Fruit fly (Drosophila melanogaster) whole organism, embryonic: ENCODE results near the gene mop.

ENCODE experiments used
- Abd-B ChIP-seq: fragments of 200-800 bp; sonication (Bioruptor generic); optimal IDR thresholded peaks from 2 replicates; lab custom pipeline; 2018; ENCODE audit warnings: missing biosample characterization, mild to moderate bottlenecking, missing genetic modification characterization, moderate library complexity
- BtbVII ChIP-seq: fragments of 200-800 bp; sonication (Bioruptor generic); optimal IDR thresholded peaks from 3 replicates; lab custom pipeline; 2017; ENCODE audit warnings: missing biosample characterization, mild to moderate bottlenecking, missing genetic modification characterization
- Bteb2 ChIP-seq: fragments of 200-800 bp; sonication (Bioruptor generic); optimal IDR thresholded peaks from 2 replicates; lab custom pipeline; 2016; ENCODE audit warnings: missing biosample characterization, missing genetic modification characterization
- CG10431 ChIP-seq: fragments of 200-800 bp; sonication (Bioruptor generic); optimal IDR thresholded peaks from 3 replicates; lab custom pipeline; 2018; ENCODE audit warnings: missing biosample characterization, mild to moderate bottlenecking, missing genetic modification characterization
- CG1233 ChIP-seq: fragments of 200-800 bp; sonication (Bioruptor generic); optimal IDR thresholded peaks from 4 replicates; lab custom pipeline; 2018; ENCODE audit warnings: missing biosample characterization, mild to moderate bottlenecking, missing genetic modification characterization
- CG14710 ChIP-seq: fragments of 200-800 bp; sonication (Bioruptor generic); optimal IDR thresholded peaks from 3 replicates; lab custom pipeline; 2019; ENCODE audit warnings: missing biosample characterization, mild to moderate bottlenecking, missing genetic modification characterization, moderate library complexity
- CG15696 ChIP-seq: fragments of 200-800 bp; sonication (Bioruptor generic); optimal IDR thresholded peaks from 2 replicates; lab custom pipeline; 2019; ENCODE audit warnings: missing biosample characterization, mild to moderate bottlenecking, missing genetic modification characterization, moderate library complexity
- CG16779 ChIP-seq: fragments of 200-800 bp; sonication (Bioruptor generic); IDR thresholded peaks from 2 replicates; pipeline ENCODE4 v1.3.6; 2022; ENCODE audit warnings: missing biosample characterization, missing genetic modification characterization
- CG17568 ChIP-seq: fragments of 200-800 bp; sonication (Bioruptor generic); optimal IDR thresholded peaks from 2 replicates; lab custom pipeline; 2018; ENCODE audit warnings: missing biosample characterization, mild to moderate bottlenecking, missing genetic modification characterization, moderate library complexity
- CG18619 ChIP-seq: fragments of 200-800 bp; sonication (Bioruptor generic); optimal IDR thresholded peaks from 3 replicates; lab custom pipeline; 2017; ENCODE audit warnings: missing biosample characterization, mild to moderate bottlenecking, missing genetic modification characterization
- CG31388 ChIP-seq: fragments of 200-800 bp; sonication (Bioruptor generic); optimal IDR thresholded peaks from 2 replicates; lab custom pipeline; 2016; ENCODE audit warnings: missing biosample characterization, missing genetic modification characterization
- CG42726 ChIP-seq: fragments of 200-800 bp; sonication (Bioruptor generic); IDR thresholded peaks from 2 replicates; pipeline ENCODE4 v1.3.6; 2022; ENCODE audit warnings: missing biosample characterization, missing genetic modification characterization; ENCODE audit not compliant: partially characterized antibody
- CG7271 ChIP-seq: fragments of 200-800 bp; sonication (Bioruptor generic); optimal IDR thresholded peaks from 2 replicates; lab custom pipeline; 2018; ENCODE audit warnings: missing biosample characterization, mild to moderate bottlenecking, missing genetic modification characterization, moderate library complexity
- CG7372 ChIP-seq: fragments of 200-800 bp; sonication (Bioruptor generic); IDR thresholded peaks from 2 replicates; pipeline ENCODE4 v1.3.6; 2022; ENCODE audit warnings: missing biosample characterization, missing genetic modification characterization
- CG8765 ChIP-seq: fragments of 200-800 bp; sonication (Bioruptor generic); IDR thresholded peaks from 2 replicates; pipeline ENCODE4 v1.3.6; 2022; ENCODE audit warnings: missing biosample characterization, missing genetic modification characterization
- CHES-1-like ChIP-seq: fragments of 200-800 bp; sonication (Bioruptor generic); optimal IDR thresholded peaks from 2 replicates; lab custom pipeline; 2016; ENCODE audit warnings: missing biosample characterization, missing genetic modification characterization
- CoRest ChIP-seq: fragments of 200-800 bp; sonication (Bioruptor generic); optimal IDR thresholded peaks from 3 replicates; lab custom pipeline; 2018; ENCODE audit warnings: missing biosample characterization, mild to moderate bottlenecking, missing genetic modification characterization, moderate library complexity
- Dll ChIP-seq: fragments of 200-800 bp; sonication (Bioruptor generic); IDR thresholded peaks from 4 replicates; pipeline ENCODE4 v1.3.6; 2022; ENCODE audit warnings: missing biosample characterization, missing genetic modification characterization; ENCODE audit not compliant: partially characterized antibody
- E2f2 ChIP-seq: fragments of 200-800 bp; sonication (Bioruptor generic); IDR thresholded peaks from 2 replicates; pipeline ENCODE4 v1.3.6; 2022; ENCODE audit warnings: missing biosample characterization, missing genetic modification characterization
- Fer3 ChIP-seq: fragments of 200-800 bp; sonication (Bioruptor generic); optimal IDR thresholded peaks from 2 replicates; lab custom pipeline; 2018; ENCODE audit warnings: missing biosample characterization, mild to moderate bottlenecking, missing genetic modification characterization, moderate library complexity
- Hmx ChIP-seq: fragments of 200-800 bp; sonication (Bioruptor generic); optimal IDR thresholded peaks from 2 replicates; lab custom pipeline; 2016; ENCODE audit warnings: missing biosample characterization, missing genetic modification characterization
- Lpt ChIP-seq: fragments of >200 bp; optimal IDR thresholded peaks from 2 replicates; lab custom pipeline; 2018; ENCODE audit warnings: missing biosample characterization, missing genetic modification characterization
- Mes4 ChIP-seq: fragments of 200-800 bp; sonication (Bioruptor generic); optimal IDR thresholded peaks from 2 replicates; lab custom pipeline; 2016; ENCODE audit warnings: missing biosample characterization, missing genetic modification characterization
- NfI ChIP-seq: fragments of 200-800 bp; sonication (Bioruptor generic); optimal IDR thresholded peaks from 3 replicates; lab custom pipeline; 2018; ENCODE audit warnings: missing biosample characterization, mild to moderate bottlenecking, missing genetic modification characterization, moderate library complexity
- Optix ChIP-seq: fragments of 200-800 bp; sonication (Bioruptor generic); IDR thresholded peaks from 3 replicates; pipeline ENCODE4 v1.3.6; 2022; ENCODE audit warnings: missing biosample characterization, missing genetic modification characterization
- Ssrp ChIP-seq: fragments of 200-800 bp; sonication (Bioruptor generic); optimal IDR thresholded peaks from 2 replicates; lab custom pipeline; 2018; ENCODE audit warnings: missing biosample characterization, mild to moderate bottlenecking, missing genetic modification characterization, moderate library complexity
- TFAM ChIP-seq: fragments of 200-800 bp; sonication (Bioruptor generic); optimal IDR thresholded peaks from 2 replicates; lab custom pipeline; 2017; ENCODE audit warnings: missing biosample characterization, missing genetic modification characterization, inconsistent platforms
- Vsx1 ChIP-seq: fragments of 200-800 bp; sonication (Bioruptor generic); optimal IDR thresholded peaks from 2 replicates; lab custom pipeline; 2017; ENCODE audit warnings: missing biosample characterization, mild to moderate bottlenecking, missing genetic modification characterization, missing genetic modification reagents
- YL-1 ChIP-seq: fragments of 200-800 bp; sonication (Bioruptor generic); optimal IDR thresholded peaks from 3 replicates; lab custom pipeline; 2017; ENCODE audit warnings: missing biosample characterization, mild to moderate bottlenecking, missing genetic modification characterization
- bcd ChIP-seq: fragments of 200-800 bp; sonication (Bioruptor generic); optimal IDR thresholded peaks from 2 replicates; lab custom pipeline; 2017; ENCODE audit warnings: missing biosample characterization, mild to moderate bottlenecking, missing genetic modification characterization
- bigmax ChIP-seq: fragments of 200-800 bp; sonication (Bioruptor generic); optimal IDR thresholded peaks from 2 replicates; lab custom pipeline; 2018; ENCODE audit warnings: missing biosample characterization, mild to moderate bottlenecking, missing genetic modification characterization
- bowl ChIP-seq: fragments of 200-800 bp; sonication (Bioruptor generic); IDR thresholded peaks from 2 replicates; pipeline ENCODE4 v1.3.6; 2022; ENCODE audit warnings: missing biosample characterization, missing genetic modification characterization
- cad ChIP-seq: fragments of >200 bp; optimal IDR thresholded peaks from 2 replicates; lab custom pipeline; 2017; ENCODE audit warnings: missing biosample characterization, missing genetic modification characterization
- corto ChIP-seq: fragments of 200-800 bp; sonication (Bioruptor generic); optimal IDR thresholded peaks from 2 replicates; lab custom pipeline; 2016; ENCODE audit warnings: missing biosample characterization, mild to moderate bottlenecking, missing genetic modification characterization, moderate library complexity
- esg ChIP-seq: fragments of 200-800 bp; sonication (Bioruptor generic); conservative IDR thresholded peaks from 2 replicates; pipeline ENCODE4 v1.3.6; 2022; ENCODE audit warnings: missing biosample characterization, missing genetic modification characterization
- fd3F ChIP-seq: fragments of 200-800 bp; sonication (Bioruptor generic); optimal IDR thresholded peaks from 2 replicates; lab custom pipeline; 2018; ENCODE audit warnings: missing biosample characterization, mild to moderate bottlenecking, missing genetic modification characterization, moderate library complexity
- fd64A ChIP-seq: fragments of 200-800 bp; sonication (Bioruptor generic); optimal IDR thresholded peaks from 3 replicates; lab custom pipeline; 2018; ENCODE audit warnings: missing biosample characterization, mild to moderate bottlenecking, missing genetic modification characterization
- gcm2 ChIP-seq: fragments of 200-800 bp; sonication (Bioruptor generic); optimal IDR thresholded peaks from 2 replicates; lab custom pipeline; 2016; ENCODE audit warnings: missing biosample characterization, missing genetic modification characterization
- gt ChIP-seq: fragments of 200-800 bp; sonication (Bioruptor generic); IDR thresholded peaks from 2 replicates; pipeline ENCODE4 v1.3.6; 2022; ENCODE audit warnings: missing biosample characterization, missing genetic modification characterization
- hbn ChIP-seq: fragments of 200-800 bp; sonication (Bioruptor generic); IDR thresholded peaks from 2 replicates; pipeline ENCODE4 v1.3.6; 2022; ENCODE audit warnings: missing biosample characterization, missing genetic modification characterization; ENCODE audit not compliant: partially characterized antibody
- insv ChIP-seq, 2 experiments: fragments of 200-800 bp; sonication (Bioruptor generic); optimal IDR thresholded peaks; 3 replicates each; lab custom pipeline; 2016 to 2018; ENCODE audit warnings: missing biosample characterization in 2 of 2, missing genetic modification characterization in 2 of 2
- knrl ChIP-seq: fragments of 200-800 bp; sonication (Bioruptor generic); IDR thresholded peaks from 3 replicates; pipeline ENCODE4 v1.3.6; 2022; ENCODE audit warnings: missing biosample characterization, missing genetic modification characterization; ENCODE audit not compliant: partially characterized antibody
- mirr ChIP-seq: fragments of 200-800 bp; sonication (Bioruptor generic); optimal IDR thresholded peaks from 3 replicates; lab custom pipeline; 2018; ENCODE audit warnings: missing biosample characterization, mild to moderate bottlenecking, missing genetic modification characterization
- prd ChIP-seq, 3 experiments: fragments of >200 bp in 2 of 3; fragments of 200-800 bp in 1 of 3; sonication (Bioruptor generic) in 1 of 3; optimal IDR thresholded peaks in 2 of 3; IDR thresholded peaks in 1 of 3; 2 replicates in 2 of 3; 3 replicates in 1 of 3; pipeline versions ENCODE4 v1.3.6 to Lab custom; 2017 to 2022; ENCODE audit warnings: missing biosample characterization in 1 of 3, missing genetic modification characterization in 1 of 3
- sc ChIP-seq, 3 experiments: fragments of >200 bp in 2 of 3; fragments of 200-800 bp in 1 of 3; sonication (Bioruptor generic) in 1 of 3; optimal IDR thresholded peaks; 2 replicates in 2 of 3; 3 replicates in 1 of 3; lab custom pipeline; 2017; ENCODE audit warnings: mild to moderate bottlenecking in 1 of 3, missing biosample characterization in 1 of 3, missing genetic modification characterization in 1 of 3, missing genetic modification reagents in 1 of 3
- slbo ChIP-seq: fragments of 200-800 bp; sonication (Bioruptor generic); IDR thresholded peaks from 2 replicates; pipeline ENCODE4 v1.3.6; 2022; ENCODE audit warnings: missing biosample characterization, missing genetic modification characterization
- sug ChIP-seq: fragments of 200-800 bp; optimal IDR thresholded peaks from 2 replicates; lab custom pipeline; 2019; ENCODE audit warnings: missing biosample characterization, mild to moderate bottlenecking, missing genetic modification characterization, moderate library complexity
- tup ChIP-seq: fragments of 200-800 bp; sonication (Bioruptor generic); optimal IDR thresholded peaks from 2 replicates; lab custom pipeline; 2016; ENCODE audit warnings: missing biosample characterization, mild to moderate bottlenecking, missing genetic modification characterization, moderate library complexity
- z ChIP-seq: fragments of 200-800 bp; sonication (Bioruptor generic); IDR thresholded peaks from 3 replicates; pipeline ENCODE4 v1.3.6; 2022; ENCODE audit warnings: missing biosample characterization, missing genetic modification characterization

The mop gene

DNA sequence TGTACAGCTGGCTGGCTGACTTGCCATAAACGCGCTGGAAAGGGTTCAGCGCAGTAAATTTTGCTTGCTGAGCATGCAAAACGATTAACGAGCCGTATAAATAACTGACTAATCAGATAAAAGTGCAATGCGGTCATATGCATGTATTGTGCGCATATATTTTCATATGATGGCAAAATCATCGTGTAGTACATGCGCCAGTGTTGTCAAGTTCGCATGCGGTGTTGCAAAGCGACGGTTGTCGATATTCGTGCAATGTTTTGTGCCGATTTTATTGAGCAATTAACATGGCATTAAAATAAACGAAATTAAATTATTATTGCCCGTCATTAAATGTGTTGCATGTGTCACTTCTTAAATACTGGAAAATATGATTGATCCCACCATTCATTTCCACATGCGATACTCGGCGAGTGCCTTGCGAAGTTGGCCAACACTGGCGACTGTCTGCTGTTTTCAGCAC lies 14.2 kb upstream of the mop start (continued):
- no peak for TF ChIP-seq TFAM (GFP tag; lab: Kevin White, UChicago)
- peak; percentile 75 for TF ChIP-seq CG7372 (GFP tag; lab: Robert Waterston, UW)
- TF ChIP-seq BtbVII (GFP tag; lab: Kevin White, UChicago), result peak; percentile 49
- peak; percentile 61 for TF ChIP-seq esg (GFP tag; lab: Robert Waterston, UW)
- TF ChIP-seq CG16779 (GFP tag; lab: Robert Waterston, UW), result peak; percentile 74
- no peak for TF ChIP-seq bowl (GFP tag; lab: Robert Waterston, UW)
- TF ChIP-seq CG7271 (tag; lab: Kevin White, UChicago), result no peak
- peak; percentile 89 for TF ChIP-seq knrl (GFP tag; lab: Robert Waterston, UW)
- peak; percentile 63 for TF ChIP-seq CG42726 (GFP tag; lab: Robert Waterston, UW)
- TF ChIP-seq bigmax (GFP tag; lab: Kevin White, UChicago), result no peak
- peak; percentile 50; the same call in 1 of the 2 replicates for TF ChIP-seq gt (GFP tag; lab: Robert Waterston, UW)
- peak; percentile 84 for TF ChIP-seq CG31388 (GFP tag; lab: Kevin White, UChicago)
- no peak for TF ChIP-seq Vsx1 (GFP tag; lab: Kevin White, UChicago)
- peak; percentile 45 for TF ChIP-seq CoRest (tag; lab: Kevin White, UChicago)
- no peak for TF ChIP-seq cad (GFP tag; lab: Kevin White, UChicago)
- TF ChIP-seq slbo (GFP tag; lab: Robert Waterston, UW), result peak; percentile 87
- no peak; the same call in 1 of the 2 replicates for TF ChIP-seq E2f2 (GFP tag; lab: Robert Waterston, UW)
- peak; percentile 79 for TF ChIP-seq Bteb2 (GFP tag; lab: Kevin White, UChicago)
- TF ChIP-seq sug (tag; lab: Kevin White, UChicago), result no peak
- TF ChIP-seq corto, result peak; percentile 64
- TF ChIP-seq CG10431 (GFP tag; lab: Kevin White, UChicago), result peak; percentile 21
- TF ChIP-seq NfI (GFP tag; lab: Kevin White, UChicago), result peak; percentile 83
- peak; percentile 38 for TF ChIP-seq fd3F (GFP tag; lab: Kevin White, UChicago)
- peak; percentile 50 for TF ChIP-seq CG1233
- no peak for TF ChIP-seq sc (optimal IDR thresholded peaks at IDR 0.05; lab: Kevin White, UChicago)
- TF ChIP-seq sc (GFP tag; optimal IDR thresholded peaks at IDR 0.05; lab: Kevin White, UChicago), result no peak
- TF ChIP-seq fd64A (GFP tag; lab: Kevin White, UChicago), result peak; percentile 0
- TF ChIP-seq Optix (GFP tag; lab: Robert Waterston, UW), result peak; percentile 58; the same call in 2 of the 3 replicates
- peak; percentile 69 for TF ChIP-seq bcd
- TF ChIP-seq Dll (GFP tag; lab: Robert Waterston, UW), result peak; percentile 85
- no peak for TF ChIP-seq CG17568
- TF ChIP-seq Lpt (GFP tag; lab: Kevin White, UChicago), result no peak
- peak; percentile 47 for TF ChIP-seq gcm2 (GFP tag; lab: Kevin White, UChicago)
- peak; percentile 44; the same call in 1 of the 2 replicates for TF ChIP-seq CG8765 (GFP tag; lab: Robert Waterston, UW)
- peak; percentile 78 for TF ChIP-seq YL-1
- peak; percentile 34 for TF ChIP-seq CG18619 (GFP tag; lab: Kevin White, UChicago)
- TF ChIP-seq Fer3 (tag; lab: Kevin White, UChicago), result peak; percentile 74
- TF ChIP-seq tup, result peak; percentile 72
- TF ChIP-seq Mes4 (GFP tag; lab: Kevin White, UChicago), result peak; percentile 82
- no peak for TF ChIP-seq prd (optimal IDR thresholded peaks at IDR 0.05; lab: Kevin White, UChicago)
- TF ChIP-seq prd (GFP tag; IDR thresholded peaks at IDR 0.05; lab: Robert Waterston, UW), result peak; percentile 86
- peak; percentile 36 for TF ChIP-seq CG15696 (tag; lab: Kevin White, UChicago)
- TF ChIP-seq Abd-B (GFP tag; lab: Kevin White, UChicago), result peak; percentile 78
- peak; percentile 37 for TF ChIP-seq Ssrp (tag; lab: Kevin White, UChicago)
- peak; percentile 70 for TF ChIP-seq CG14710 (tag; lab: Kevin White, UChicago)
- peak; percentile 69 for TF ChIP-seq hbn (GFP tag; lab: Robert Waterston, UW)
- TF ChIP-seq z (GFP tag; lab: Robert Waterston, UW), result no peak
- peak; percentile 82 for TF ChIP-seq CHES-1-like
- peak; percentile 66 for TF ChIP-seq Hmx (GFP tag; lab: Kevin White, UChicago)
- no peak for TF ChIP-seq insv (GFP tag; optimal IDR thresholded peaks at IDR 0.05; lab: Kevin White, UChicago)
- TF ChIP-seq mirr (GFP tag; lab: Kevin White, UChicago), result no peak
